Fruit fly (Drosophila melanogaster): Measurements from ENCODE around the gene AMPKalpha.

Gene AMPKalpha

dm6 chrX:1370104-1370802, 5.1 kb upstream of the AMPKalpha start, which contains the start of gene ssx (continued):
- TF ChIP-seq Doc2 (GFP tag; IDR thresholded peaks at IDR 0.05) (no peak), zf30C (GFP tag; optimal IDR thresholded peaks at IDR 0.05) (peak; percentile 94), Hmr (GFP tag; optimal IDR thresholded peaks at IDR 0.05) (no peak), Adf1 (GFP tag; IDR thresholded peaks at IDR 0.05) (no peak), fru (optimal IDR thresholded peaks at IDR 0.05) (no peak), hbn (GFP tag; IDR thresholded peaks at IDR 0.05; ENCODE audit: partially characterized antibody) (peak; percentile 77), fd96Cb (tag; optimal IDR thresholded peaks at IDR 0.05) (no peak), grn (GFP tag; optimal IDR thresholded peaks at IDR 0.05) (peak; percentile 62), CG8944 (GFP tag; optimal IDR thresholded peaks at IDR 0.05) (peak; percentile 15), tgo (GFP tag; IDR thresholded peaks at IDR 0.05) (no peak), Atf3 (GFP tag; optimal IDR thresholded peaks at IDR 0.05) (no peak), dan (GFP tag; IDR thresholded peaks at IDR 0.05) (no peak), fd64A (GFP tag; optimal IDR thresholded peaks at IDR 0.05) (no peak), Sin3A (optimal IDR thresholded peaks at IDR 0.05) (peak; percentile 82), fu2 (GFP tag; optimal IDR thresholded peaks at IDR 0.05) (no peak), CG15514 (GFP tag; optimal IDR thresholded peaks at IDR 0.05) (peak; percentile 98), CG32772 (GFP tag; IDR thresholded peaks at IDR 0.05) (no peak), CG14014 (GFP tag; IDR thresholded peaks at IDR 0.05) (0 out of 2 replicates have a peak, but pooled peaks have one; percentile 50), D19A (tag; optimal IDR thresholded peaks at IDR 0.05) (no peak), Neu2 (GFP tag; optimal IDR thresholded peaks at IDR 0.05; ENCODE audit: borderline replicate concordance) (no peak), Rfx (GFP tag; IDR thresholded peaks at IDR 0.05) (peak; percentile 50), ranshi (GFP tag; IDR thresholded peaks at IDR 0.05) (0 out of 2 replicates have a peak, but pooled peaks have one; percentile 17), CG8765 (GFP tag; IDR thresholded peaks at IDR 0.05) (no peak), ro (GFP tag; IDR thresholded peaks at IDR 0.05) (no peak), peb (GFP tag; IDR thresholded peaks at IDR 0.05) (no peak), CG12659 (GFP tag; optimal IDR thresholded peaks at IDR 0.05) (peak; percentile 70), Med (GFP tag) (peak; percentile 91), psq (GFP tag; optimal IDR thresholded peaks at IDR 0.05) (no peak), CG12219 (GFP tag; optimal IDR thresholded peaks at IDR 0.05) (no peak), Dp (GFP tag; optimal IDR thresholded peaks at IDR 0.05) (peak; percentile 42), CG10654 (GFP tag; optimal IDR thresholded peaks at IDR 0.05) (peak; percentile 4), nerfin-2 (GFP tag; IDR thresholded peaks at IDR 0.05; ENCODE audit: partially characterized antibody) (peak; percentile 96), pb (GFP tag; optimal IDR thresholded peaks at IDR 0.05) (no peak), CG9797 (GFP tag; optimal IDR thresholded peaks at IDR 0.05) (peak; percentile 30), tx (GFP tag; optimal IDR thresholded peaks at IDR 0.05) (peak; percentile 13), ac (GFP tag; optimal IDR thresholded peaks at IDR 0.05) (no peak), CG2120 (GFP tag; optimal IDR thresholded peaks at IDR 0.05) (peak; percentile 74), CG14710 (tag; optimal IDR thresholded peaks at IDR 0.05) (peak; percentile 28), Poxn (GFP tag; IDR thresholded peaks at IDR 0.05) (0 out of 2 replicates have a peak, but pooled peaks have one; percentile 11), CTCF (GFP tag; optimal IDR thresholded peaks at IDR 0.05) (no peak), Six4 (GFP tag; optimal IDR thresholded peaks at IDR 0.05) (no peak), bowl (GFP tag; IDR thresholded peaks at IDR 0.05) (no peak), dm (GFP tag; optimal IDR thresholded peaks at IDR 0.05) (no peak), Asciz (GFP tag; optimal IDR thresholded peaks at IDR 0.05) (no peak), repo (GFP tag; optimal IDR thresholded peaks at IDR 0.05) (no peak), CG11085 (GFP tag; IDR thresholded peaks at IDR 0.05) (peak; percentile 19; the same call in 1 of the 2 replicates), pros (GFP tag; optimal IDR thresholded peaks at IDR 0.05) (no peak), CG31388 (GFP tag; optimal IDR thresholded peaks at IDR 0.05) (no peak), CG14441 (GFP tag; IDR thresholded peaks at IDR 0.05) (peak; percentile 54), bab2 (GFP tag; optimal IDR thresholded peaks at IDR 0.05) (peak; percentile 14), CG42726 (GFP tag; IDR thresholded peaks at IDR 0.05; ENCODE audit: partially characterized antibody) (no peak), fd3F (GFP tag; optimal IDR thresholded peaks at IDR 0.05) (no peak)

All from whole organism, embryonic.